Fruit fly (Drosophila melanogaster) whole organism, embryonic: ENCODE data around the gene mora.
A peak's percentile ranks its signal among the peaks of the same experiment; 100 is the strongest.

Experiments
- C15 ChIP-seq: fragments of 200-800 bp; sonication (Bioruptor generic); IDR thresholded peaks from 3 replicates; pipeline ENCODE4 v1.3.6; 2022; ENCODE audit warnings: missing biosample characterization, missing genetic modification characterization
- CG10321 ChIP-seq: fragments of 200-800 bp; sonication (Bioruptor generic); IDR thresholded peaks from 2 replicates; pipeline ENCODE4 v1.3.6; 2022; ENCODE audit warnings: missing biosample characterization, missing genetic modification characterization
- CG11398 ChIP-seq: fragments of 200-800 bp; sonication (Bioruptor generic); optimal IDR thresholded peaks from 2 replicates; lab custom pipeline; 2016; ENCODE audit warnings: missing biosample characterization, missing genetic modification characterization
- CG12299 ChIP-seq: fragments of 200-800 bp; sonication (Bioruptor generic); optimal IDR thresholded peaks from 2 replicates; lab custom pipeline; 2018; ENCODE audit warnings: missing biosample characterization, mild to moderate bottlenecking, missing genetic modification characterization
- CG12942 ChIP-seq: fragments of 200-800 bp; sonication (Bioruptor generic); optimal IDR thresholded peaks from 3 replicates; lab custom pipeline; 2016; ENCODE audit warnings: missing biosample characterization, missing genetic modification characterization
- CG13123 ChIP-seq: fragments of 200-800 bp; sonication (Bioruptor generic); optimal IDR thresholded peaks from 2 replicates; lab custom pipeline; 2016; ENCODE audit warnings: missing biosample characterization, missing genetic modification characterization
- CG13296 ChIP-seq: fragments of 200-800 bp; sonication (Bioruptor generic); optimal IDR thresholded peaks from 3 replicates; lab custom pipeline; 2018; ENCODE audit warnings: missing biosample characterization, mild to moderate bottlenecking, missing genetic modification characterization
- CG15696 ChIP-seq: fragments of 200-800 bp; sonication (Bioruptor generic); optimal IDR thresholded peaks from 2 replicates; lab custom pipeline; 2019; ENCODE audit warnings: missing biosample characterization, mild to moderate bottlenecking, missing genetic modification characterization, moderate library complexity
- CG1603 ChIP-seq: fragments of 200-800 bp; sonication (Bioruptor generic); optimal IDR thresholded peaks from 2 replicates; lab custom pipeline; 2019; ENCODE audit warnings: missing biosample characterization, mild to moderate bottlenecking, missing genetic modification characterization, moderate library complexity
- CG17829 ChIP-seq: fragments of 200-800 bp; optimal IDR thresholded peaks from 2 replicates; lab custom pipeline; 2019; ENCODE audit warnings: missing biosample characterization, mild to moderate bottlenecking, missing genetic modification characterization, moderate library complexity
- CG18011 ChIP-seq: fragments of 200-800 bp; sonication (Bioruptor generic); optimal IDR thresholded peaks from 2 replicates; lab custom pipeline; 2017; ENCODE audit warnings: missing biosample characterization, missing genetic modification characterization, mild to moderate bottlenecking, moderate library complexity, missing genotype
- CG1832 ChIP-seq: fragments of 200-800 bp; sonication (Bioruptor generic); optimal IDR thresholded peaks from 2 replicates; lab custom pipeline; 2017; ENCODE audit warnings: missing biosample characterization, mild to moderate bottlenecking, missing genetic modification characterization, inconsistent platforms
- CG18476 ChIP-seq: fragments of 200-800 bp; sonication (Bioruptor generic); optimal IDR thresholded peaks from 2 replicates; lab custom pipeline; 2016; ENCODE audit warnings: missing biosample characterization, mild to moderate bottlenecking, missing genetic modification characterization
- CG30403 ChIP-seq: fragments of 200-800 bp; sonication (Bioruptor generic); optimal IDR thresholded peaks from 3 replicates; lab custom pipeline; 2016; ENCODE audit warnings: missing biosample characterization, missing genetic modification characterization
- CG3407 ChIP-seq: fragments of 200-800 bp; sonication (Bioruptor generic); optimal IDR thresholded peaks from 2 replicates; lab custom pipeline; 2018; ENCODE audit warnings: missing biosample characterization, mild to moderate bottlenecking, missing genetic modification characterization
- CG3726 ChIP-seq: fragments of 200-800 bp; sonication (Bioruptor generic); IDR thresholded peaks from 3 replicates; pipeline ENCODE4, ENCODE4 v1.3.6; 2022; ENCODE audit warnings: missing biosample characterization, missing genetic modification characterization
- CG4424 ChIP-seq: fragments of 200-800 bp; sonication (Bioruptor generic); optimal IDR thresholded peaks from 3 replicates; lab custom pipeline; 2016; ENCODE audit warnings: missing biosample characterization, missing genetic modification characterization
- CG7271 ChIP-seq: fragments of 200-800 bp; sonication (Bioruptor generic); optimal IDR thresholded peaks from 2 replicates; lab custom pipeline; 2018; ENCODE audit warnings: missing biosample characterization, mild to moderate bottlenecking, missing genetic modification characterization, moderate library complexity
- CG7786 ChIP-seq: fragments of 200-800 bp; sonication (Bioruptor generic); optimal IDR thresholded peaks from 2 replicates; lab custom pipeline; 2016; ENCODE audit warnings: missing biosample characterization, missing genetic modification characterization
- CG9215 ChIP-seq: fragments of 200-800 bp; sonication (Bioruptor generic); IDR thresholded peaks from 2 replicates; pipeline ENCODE4 v1.3.6; 2022; ENCODE audit warnings: missing biosample characterization, missing genetic modification characterization
- CG9437 ChIP-seq: fragments of 200-800 bp; sonication (Bioruptor generic); optimal IDR thresholded peaks from 2 replicates; lab custom pipeline; 2018; ENCODE audit warnings: missing biosample characterization, mild to moderate bottlenecking, missing genetic modification characterization
- CG9797 ChIP-seq: fragments of 200-800 bp; sonication (Bioruptor generic); optimal IDR thresholded peaks from 3 replicates; lab custom pipeline; 2018; ENCODE audit warnings: missing biosample characterization, mild to moderate bottlenecking, missing genetic modification characterization
- D19B ChIP-seq: fragments of 200-800 bp; sonication (Bioruptor generic); optimal IDR thresholded peaks from 2 replicates; lab custom pipeline; 2017; ENCODE audit warnings: missing biosample characterization, mild to moderate bottlenecking, missing genetic modification characterization
- Fer3 ChIP-seq: fragments of 200-800 bp; sonication (Bioruptor generic); optimal IDR thresholded peaks from 2 replicates; lab custom pipeline; 2018; ENCODE audit warnings: missing biosample characterization, mild to moderate bottlenecking, missing genetic modification characterization, moderate library complexity
- GATAe ChIP-seq: fragments of 200-800 bp; sonication (Bioruptor generic); conservative IDR thresholded peaks from 2 replicates; pipeline ENCODE4 v1.3.6; 2022; ENCODE audit warnings: missing biosample characterization, missing genetic modification characterization
- HmgD ChIP-seq: fragments of 200-800 bp; sonication (Bioruptor generic); optimal IDR thresholded peaks from 3 replicates; lab custom pipeline; 2016; ENCODE audit warnings: missing biosample characterization, missing genetic modification characterization
- Hr78 ChIP-seq, 2 experiments: fragments of 200-800 bp in 1 of 2; fragments of >200 bp in 1 of 2; sonication (Bioruptor generic) in 1 of 2; optimal IDR thresholded peaks; 2 replicates each; lab custom pipeline; 2017 to 2019; ENCODE audit warnings: missing biosample characterization in 2 of 2, missing genetic modification characterization in 2 of 2, mild to moderate bottlenecking in 1 of 2, moderate library complexity in 1 of 2
- NK7.1 ChIP-seq: fragments of 200-800 bp; sonication (Bioruptor generic); optimal IDR thresholded peaks from 3 replicates; lab custom pipeline; 2016; ENCODE audit warnings: missing biosample characterization, missing genetic modification characterization
- Sox102F ChIP-seq: fragments of 200-800 bp; sonication (Bioruptor generic); optimal IDR thresholded peaks from 2 replicates; lab custom pipeline; 2018; ENCODE audit warnings: missing biosample characterization, mild to moderate bottlenecking, missing genetic modification characterization, moderate library complexity
- Stat92E ChIP-seq, 3 experiments: fragments of >200 bp in 2 of 3; fragments of 200-800 bp in 1 of 3; sonication (Bioruptor generic) in 1 of 3; optimal IDR thresholded peaks; 2 replicates each; lab custom pipeline; 2017 to 2019; ENCODE audit warnings: missing biosample characterization in 3 of 3, missing genetic modification characterization in 3 of 3, mild to moderate bottlenecking in 1 of 3, moderate library complexity in 1 of 3
- TFAM ChIP-seq: fragments of 200-800 bp; sonication (Bioruptor generic); optimal IDR thresholded peaks from 2 replicates; lab custom pipeline; 2017; ENCODE audit warnings: missing biosample characterization, missing genetic modification characterization, inconsistent platforms
- Trl ChIP-seq, 3 experiments: fragments of >200 bp in 2 of 3; fragments of 200-800 bp in 1 of 3; sonication (Bioruptor generic) in 1 of 3; optimal IDR thresholded peaks; 2 replicates in 1 of 3; 3 replicates in 2 of 3; lab custom pipeline; 2016 to 2017; ENCODE audit warnings: missing biosample characterization in 1 of 3, missing genetic modification characterization in 1 of 3
- ab ChIP-seq: fragments of 200-800 bp; sonication (Bioruptor generic); optimal IDR thresholded peaks from 2 replicates; lab custom pipeline; 2016; ENCODE audit warnings: missing biosample characterization, missing genetic modification characterization
- cato ChIP-seq: fragments of 200-800 bp; sonication (Bioruptor generic); optimal IDR thresholded peaks from 2 replicates; lab custom pipeline; 2016; ENCODE audit warnings: missing biosample characterization, missing genetic modification characterization, borderline replicate concordance
- chinmo ChIP-seq: fragments of 200-800 bp; sonication (Bioruptor generic); IDR thresholded peaks from 4 replicates; pipeline ENCODE4 v1.3.6; 2022; ENCODE audit warnings: missing biosample characterization, missing genetic modification characterization; ENCODE audit not compliant: partially characterized antibody
- crc ChIP-seq: fragments of 200-800 bp; sonication (Bioruptor generic); optimal IDR thresholded peaks from 2 replicates; lab custom pipeline; 2016; ENCODE audit warnings: missing biosample characterization, missing genetic modification characterization
- crp ChIP-seq, 2 experiments: fragments of 200-800 bp; sonication (Bioruptor generic); optimal IDR thresholded peaks; 2 replicates in 1 of 2; 3 replicates in 1 of 2; lab custom pipeline; 2017; ENCODE audit warnings: missing biosample characterization in 2 of 2, missing genetic modification characterization in 2 of 2, mild to moderate bottlenecking in 1 of 2, moderate library complexity in 1 of 2
- dati ChIP-seq: fragments of 200-800 bp; sonication (Bioruptor generic); IDR thresholded peaks from 2 replicates; pipeline ENCODE4 v1.3.6; 2022; ENCODE audit warnings: missing biosample characterization, missing genetic modification characterization
- disco-r ChIP-seq: fragments of 200-800 bp; sonication (Bioruptor generic); optimal IDR thresholded peaks from 2 replicates; lab custom pipeline; 2016; ENCODE audit warnings: missing biosample characterization, missing genetic modification characterization
- fd102C ChIP-seq: fragments of 200-800 bp; sonication (Bioruptor generic); optimal IDR thresholded peaks from 2 replicates; lab custom pipeline; 2018; ENCODE audit warnings: missing biosample characterization, mild to moderate bottlenecking, missing genetic modification characterization, moderate library complexity
- fd96Cb ChIP-seq: fragments of 200-800 bp; sonication (Bioruptor generic); optimal IDR thresholded peaks from 2 replicates; lab custom pipeline; 2018; ENCODE audit warnings: missing biosample characterization, mild to moderate bottlenecking, missing genetic modification characterization, moderate library complexity
- insv ChIP-seq, 2 experiments: fragments of 200-800 bp; sonication (Bioruptor generic); optimal IDR thresholded peaks; 3 replicates each; lab custom pipeline; 2016 to 2018; ENCODE audit warnings: missing biosample characterization in 2 of 2, missing genetic modification characterization in 2 of 2
- peb ChIP-seq: fragments of 200-800 bp; sonication (Bioruptor generic); IDR thresholded peaks from 2 replicates; pipeline ENCODE4 v1.3.6; 2022; ENCODE audit warnings: missing biosample characterization, missing genetic modification characterization
- pfk ChIP-seq: fragments of 200-800 bp; sonication (Bioruptor generic); optimal IDR thresholded peaks from 2 replicates; lab custom pipeline; 2018; ENCODE audit warnings: missing biosample characterization, mild to moderate bottlenecking, missing genetic modification characterization, moderate library complexity
- ranshi ChIP-seq: fragments of 200-800 bp; sonication (Bioruptor generic); IDR thresholded peaks from 2 replicates; pipeline ENCODE4 v1.3.6; 2022; ENCODE audit warnings: missing biosample characterization, missing genetic modification characterization
- ro ChIP-seq: fragments of 200-800 bp; sonication (Bioruptor generic); IDR thresholded peaks from 2 replicates; pipeline ENCODE4 v1.3.6; 2022; ENCODE audit warnings: missing biosample characterization, missing genetic modification characterization
- row ChIP-seq: fragments of 200-800 bp; sonication (Bioruptor generic); IDR thresholded peaks from 3 replicates; pipeline ENCODE4 v1.3.6; 2022; ENCODE audit warnings: missing biosample characterization, missing genetic modification characterization
- salm ChIP-seq: fragments of 200-800 bp; sonication (Bioruptor generic); optimal IDR thresholded peaks from 2 replicates; lab custom pipeline; 2018; ENCODE audit warnings: missing biosample characterization, mild to moderate bottlenecking, missing genetic modification characterization
- sens-2 ChIP-seq: fragments of 200-800 bp; sonication (Bioruptor generic); IDR thresholded peaks from 2 replicates; pipeline ENCODE4 v1.3.6; 2022; ENCODE audit warnings: missing biosample characterization, missing genetic modification characterization
- stwl ChIP-seq: fragments of 200-800 bp; sonication (Bioruptor generic); optimal IDR thresholded peaks from 3 replicates; lab custom pipeline; 2018; ENCODE audit warnings: missing biosample characterization, mild to moderate bottlenecking, missing genetic modification characterization, moderate library complexity
- wdn ChIP-seq: fragments of 200-800 bp; sonication (Bioruptor generic); IDR thresholded peaks from 2 replicates; pipeline ENCODE4 v1.3.6; 2022; ENCODE audit warnings: missing biosample characterization, missing genetic modification characterization

mora gene

dm6 chr3R:24148838-24149237 lies 37.3 kb upstream of the mora start, which contains the start of gene Slimp (continued):
- TF ChIP-seq CG13296 (GFP tag; lab: Kevin White, UChicago) (peak; percentile 21), ro (GFP tag; lab: Robert Waterston, UW) (no peak), HmgD (GFP tag; lab: Kevin White, UChicago) (no peak), CG1832 (GFP tag; lab: Kevin White, UChicago) (no peak), crp (GFP tag; optimal IDR thresholded peaks at IDR 0.05; lab: Kevin White, UChicago) (peak; percentile 56 to 93), disco-r (GFP tag; lab: Kevin White, UChicago) (no peak), CG13123 (no peak), dati (no peak), CG9797 (GFP tag; lab: Kevin White, UChicago) (no peak), Sox102F (GFP tag; lab: Kevin White, UChicago) (no peak), ranshi (no peak), pfk (GFP tag; lab: Kevin White, UChicago) (no peak), insv (GFP tag; optimal IDR thresholded peaks at IDR 0.05; lab: Kevin White, UChicago) (no peak), TFAM (GFP tag; lab: Kevin White, UChicago) (no peak), CG7786 (GFP tag; lab: Kevin White, UChicago) (no peak), row (GFP tag; lab: Robert Waterston, UW) (peak; percentile 47; the same call in 2 of the 3 replicates), wdn (no peak), CG3726 (GFP tag; lab: Robert Waterston, UW) (no peak), GATAe (GFP tag; lab: Robert Waterston, UW) (no peak), CG30403 (GFP tag; lab: Kevin White, UChicago) (peak; percentile 26), CG3407 (GFP tag; lab: Kevin White, UChicago) (no peak), peb (GFP tag; lab: Robert Waterston, UW) (no peak), CG18011 (GFP tag; lab: Kevin White, UChicago) (no peak), NK7.1 (GFP tag; lab: Kevin White, UChicago) (no peak), CG4424 (GFP tag; lab: Kevin White, UChicago) (no peak), CG12942 (GFP tag; lab: Kevin White, UChicago) (no peak), stwl (peak; percentile 49), CG10321 (GFP tag; lab: Robert Waterston, UW) (no peak), CG12299 (tag; lab: Kevin White, UChicago) (no peak), cato (GFP tag; lab: Kevin White, UChicago) (no peak), chinmo (GFP tag; lab: Robert Waterston, UW) (no peak), fd96Cb (tag; lab: Kevin White, UChicago) (no peak), CG15696 (tag; lab: Kevin White, UChicago) (no peak), D19B (GFP tag; lab: Kevin White, UChicago) (no peak), fd102C (GFP tag; lab: Kevin White, UChicago) (no peak), salm (tag; lab: Kevin White, UChicago) (no peak), CG7271 (tag; lab: Kevin White, UChicago) (no peak), Fer3 (peak; percentile 5), CG17829 (tag; lab: Kevin White, UChicago) (peak; percentile 13), CG18476 (GFP tag; lab: Kevin White, UChicago) (no peak), CG11398 (GFP tag; lab: Kevin White, UChicago) (no peak), Stat92E (GFP tag; optimal IDR thresholded peaks at IDR 0.05; lab: Kevin White, UChicago) (no peak), CG1603 (tag; lab: Kevin White, UChicago) (no peak), Hr78 (GFP tag; optimal IDR thresholded peaks at IDR 0.05; lab: Kevin White, UChicago) (no peak), C15 (no peak), sens-2 (GFP tag; lab: Robert Waterston, UW) (no peak), ab (no peak), Trl (optimal IDR thresholded peaks at IDR 0.05; lab: Kevin White, UChicago) (no peak), Trl (GFP tag; optimal IDR thresholded peaks at IDR 0.05; lab: Kevin White, UChicago) (no peak), crc (GFP tag; lab: Kevin White, UChicago) (no peak), CG9215 (GFP tag; lab: Robert Waterston, UW) (no peak), CG9437 (GFP tag; lab: Kevin White, UChicago) (no peak)
